Fruit fly (Drosophila melanogaster): Measurements from ENCODE around the gene CG5509.

The CG5509 gene

DNA sequence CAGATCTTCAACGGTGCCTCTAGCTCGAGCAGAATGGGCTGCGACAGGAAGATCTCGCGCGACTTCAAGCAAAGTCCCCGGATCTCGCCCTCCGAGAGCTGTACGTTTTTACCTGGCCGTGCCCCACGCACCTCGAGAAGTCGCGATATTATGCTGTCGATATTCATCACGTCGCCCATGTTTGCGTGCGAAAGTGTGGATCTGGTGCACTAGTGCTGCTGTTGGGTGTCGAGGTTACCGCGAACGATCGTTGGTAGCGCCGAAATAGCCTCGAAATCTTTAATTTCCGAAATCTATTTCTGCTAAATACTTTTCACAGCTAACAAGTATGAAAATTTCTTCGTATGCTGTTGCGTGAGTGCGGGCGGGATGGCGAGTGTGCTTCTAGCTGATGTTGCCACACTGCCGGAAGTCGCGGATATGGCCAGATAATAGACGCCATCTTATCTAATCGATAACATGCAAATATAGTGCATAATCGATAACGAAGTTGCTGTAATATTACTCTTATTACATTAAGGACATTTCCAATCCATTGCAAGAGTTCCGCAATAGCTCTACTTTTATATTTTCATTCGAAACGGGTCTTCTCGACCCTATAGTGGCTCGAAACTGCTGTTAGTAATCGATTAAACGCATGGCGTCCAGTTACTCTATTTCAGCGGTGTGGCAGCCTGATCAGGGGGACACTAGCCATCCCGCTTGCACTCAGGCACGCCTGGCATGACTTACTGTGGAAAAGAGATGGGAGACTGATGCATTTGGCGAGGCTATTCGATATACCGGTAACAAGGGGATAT is 26.6 kb upstream of the CG5509 start, which contains the start of gene Pp1-87B:
Pp1-87B (minus strand) TSS at position 408 of the 800 bp plus-strand sequence.
- TF ChIP-seq CG8478 (optimal IDR thresholded peaks at IDR 0.05): peak; percentile 71
- TF ChIP-seq EcR (GFP tag; optimal IDR thresholded peaks at IDR 0.05): no peak

dm6 chr3R:12426310-12426653 is 26.0 kb upstream of the CG5509 start, which contains the start of gene NANS:
Gene NANS (plus strand): TSS chr3R:12426578.
- no peak for TF ChIP-seq CG8478 (optimal IDR thresholded peaks at IDR 0.05)

DNA sequence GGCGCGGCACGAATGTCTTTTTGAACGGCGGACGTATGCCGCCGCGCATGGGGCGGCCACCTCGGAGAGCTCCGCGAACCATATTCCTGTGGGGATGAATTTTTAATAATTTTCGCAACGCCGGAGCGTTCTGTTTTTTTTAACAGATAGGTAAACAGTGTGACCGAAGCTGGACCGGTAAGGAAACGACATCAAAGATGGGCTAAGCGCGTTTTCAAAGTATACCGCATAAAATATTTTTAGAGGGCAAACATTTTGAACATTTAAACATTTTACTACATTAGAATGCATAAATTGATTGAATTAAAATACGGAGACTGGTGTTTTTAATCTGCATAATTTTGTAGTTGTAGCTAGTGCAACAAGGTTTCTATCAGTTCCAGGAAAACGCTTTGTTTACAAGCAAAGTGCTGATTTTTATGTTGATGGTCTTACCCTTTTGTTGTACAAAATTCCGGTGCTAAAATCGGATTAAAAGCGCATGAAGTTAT is 23.1 kb upstream of the CG5509 start, which contains the start of the genes CG5641 and CG5245:
CG5641 (minus strand) TSS at position 163 of the 491 bp plus-strand sequence.
CG5245 (plus strand) TSS at position 441 of the 491 bp plus-strand sequence.
- TF ChIP-seq CG8478 (optimal IDR thresholded peaks at IDR 0.05) (no peak), EcR (GFP tag; optimal IDR thresholded peaks at IDR 0.05) (no peak), usp (GFP tag; optimal IDR thresholded peaks at IDR 0.05) (no peak), psq (optimal IDR thresholded peaks at IDR 0.05) (no peak), Dll (optimal IDR thresholded peaks at IDR 0.05) (no peak), pan (optimal IDR thresholded peaks at IDR 0.05) (no peak)

dm6 chr3R:12431030-12431489 is 21.2 kb upstream of the CG5509 start, which contains the start of gene Prosalpha2:
Gene Prosalpha2 (plus strand): TSS chr3R:12431321.
- TF ChIP-seq pan (optimal IDR thresholded peaks at IDR 0.05) (no peak), EcR (GFP tag; optimal IDR thresholded peaks at IDR 0.05) (no peak), Dll (optimal IDR thresholded peaks at IDR 0.05) (no peak), psq (optimal IDR thresholded peaks at IDR 0.05) (no peak), CG8478 (optimal IDR thresholded peaks at IDR 0.05) (no peak), usp (GFP tag; optimal IDR thresholded peaks at IDR 0.05) (no peak)

DNA sequence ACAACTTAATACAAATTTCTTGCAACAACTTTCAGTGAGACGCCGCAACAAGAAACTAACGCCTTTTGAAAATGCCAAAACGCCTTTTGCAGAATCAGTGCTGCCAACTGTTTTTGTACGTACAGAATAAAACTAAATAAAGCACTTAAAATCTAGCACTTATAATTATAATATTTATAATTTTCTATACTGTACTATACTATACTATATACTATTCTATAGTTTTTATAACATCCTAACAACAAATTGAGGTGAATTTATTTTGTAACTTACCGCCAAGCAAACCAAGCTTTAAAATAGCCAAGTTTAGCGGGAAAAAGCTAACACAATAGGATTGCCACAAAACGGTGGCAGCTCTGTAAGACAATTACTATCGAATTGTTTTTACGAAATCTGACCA is 18.5 kb upstream of the CG5509 start, which contains the start of the genes Aos1 and Srlp:
Aos1 (minus strand) TSS at position 59 of the 400 bp plus-strand sequence.
Srlp (plus strand) TSS at position 335 of the 400 bp plus-strand sequence.
- TF ChIP-seq psq (optimal IDR thresholded peaks at IDR 0.05) (no peak), usp (GFP tag; optimal IDR thresholded peaks at IDR 0.05) (no peak), Dll (optimal IDR thresholded peaks at IDR 0.05) (no peak), EcR (GFP tag; optimal IDR thresholded peaks at IDR 0.05) (no peak), pan (optimal IDR thresholded peaks at IDR 0.05) (no peak), CG8478 (optimal IDR thresholded peaks at IDR 0.05) (no peak)

DNA sequence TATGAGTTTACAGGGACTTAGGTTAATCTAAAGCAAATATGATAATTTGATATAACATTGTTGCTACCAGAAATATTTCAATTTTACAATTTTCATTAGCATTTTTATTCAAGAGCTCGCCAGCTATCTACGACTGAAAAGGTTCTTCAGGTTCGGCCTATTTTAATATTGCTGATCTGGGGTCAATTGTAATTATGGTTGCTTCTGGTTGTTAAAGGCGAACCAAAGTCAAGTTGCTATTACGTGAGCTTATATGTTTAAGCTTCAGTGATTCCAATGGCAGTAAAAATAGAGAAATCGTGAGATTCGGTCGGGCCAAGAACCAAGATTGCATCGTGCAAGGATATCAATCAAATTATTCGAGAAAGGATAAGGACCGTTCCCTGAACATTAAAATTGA is 16.3 kb upstream of the CG5509 start, which contains the start of gene Desat2:
Desat2 (plus strand) TSS at position 301 of the 400 bp plus-strand sequence.
- TF ChIP-seq CG8478 (optimal IDR thresholded peaks at IDR 0.05): no peak
- TF ChIP-seq EcR (GFP tag; optimal IDR thresholded peaks at IDR 0.05): no peak
- TF ChIP-seq usp (GFP tag; optimal IDR thresholded peaks at IDR 0.05): no peak
- TF ChIP-seq psq (optimal IDR thresholded peaks at IDR 0.05): no peak
- TF ChIP-seq pan (optimal IDR thresholded peaks at IDR 0.05): no peak
- TF ChIP-seq Dll (optimal IDR thresholded peaks at IDR 0.05): no peak

DNA sequence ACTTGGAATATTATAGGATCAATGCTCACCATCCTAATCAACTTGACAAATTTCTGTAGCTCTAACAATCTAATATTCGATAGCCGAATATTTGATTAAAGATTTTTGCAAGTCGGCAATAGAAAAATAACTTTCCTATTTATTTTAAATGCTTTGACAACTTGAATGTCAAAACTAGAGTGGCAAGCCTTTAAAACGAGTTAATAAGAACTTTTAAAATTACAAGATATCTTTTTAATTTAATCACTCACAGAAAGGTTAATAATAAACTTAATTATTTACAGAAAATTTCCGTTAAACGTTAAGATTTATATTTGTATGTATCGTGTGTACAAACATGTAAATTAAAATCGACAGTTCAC is 13.2 kb upstream of the CG5509 start, which contains the start of the genes CG17207 and CG46427:
CG17207 (minus strand) TSS at position 101 of the 362 bp plus-strand sequence.
CG46427 (minus strand) TSS at position 101 of the 362 bp plus-strand sequence.
- TF ChIP-seq usp (GFP tag; optimal IDR thresholded peaks at IDR 0.05): no peak
- TF ChIP-seq CG8478 (optimal IDR thresholded peaks at IDR 0.05): no peak
- TF ChIP-seq psq (optimal IDR thresholded peaks at IDR 0.05): no peak
- no peak for TF ChIP-seq pan (optimal IDR thresholded peaks at IDR 0.05)
- TF ChIP-seq Dll (optimal IDR thresholded peaks at IDR 0.05): no peak
- TF ChIP-seq EcR (GFP tag; optimal IDR thresholded peaks at IDR 0.05): no peak

DNA sequence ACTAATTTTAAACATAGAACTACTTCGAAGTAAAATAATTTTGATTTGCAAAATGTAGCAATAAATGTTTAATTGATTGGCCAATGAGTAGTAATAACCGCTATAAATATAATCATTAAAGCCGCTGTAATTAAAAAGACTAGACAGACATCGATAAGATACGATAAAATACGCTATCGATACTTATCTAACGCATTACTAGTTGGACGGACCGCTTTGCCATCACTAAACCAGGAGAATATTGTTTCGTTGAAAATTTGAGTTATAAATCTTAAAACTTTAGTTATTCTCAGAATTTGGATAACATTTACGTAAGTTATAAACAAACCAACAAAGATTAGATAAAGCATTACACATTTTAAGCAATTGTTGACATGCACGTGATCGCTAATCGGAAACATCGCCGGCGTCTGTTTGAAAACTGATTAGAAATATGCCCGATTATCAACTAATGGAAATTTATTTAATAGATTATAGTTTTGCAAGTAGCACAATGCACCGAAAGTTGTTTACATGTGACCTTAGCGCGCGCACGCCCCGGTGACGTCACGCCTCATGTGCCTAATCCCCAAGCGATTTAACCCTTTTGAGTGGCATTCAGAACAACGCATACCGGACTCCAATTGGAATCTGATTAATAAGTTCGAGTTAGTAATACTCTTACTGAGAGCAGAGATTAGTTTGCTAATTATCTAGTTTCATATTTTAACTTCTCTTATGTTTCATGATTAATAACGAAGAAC is 12.7 kb upstream of the CG5509 start, which contains the start of gene Desat1:
Desat1 (plus strand) TSS at position 200 of the 743 bp plus-strand sequence.
- TF ChIP-seq usp (GFP tag; optimal IDR thresholded peaks at IDR 0.05) (no peak), EcR (GFP tag; optimal IDR thresholded peaks at IDR 0.05) (no peak), pan (optimal IDR thresholded peaks at IDR 0.05) (no peak), Dll (optimal IDR thresholded peaks at IDR 0.05) (no peak), psq (optimal IDR thresholded peaks at IDR 0.05) (no peak)

dm6 chr3R:12441008-12441606 is 11.2 kb upstream of the CG5509 start:
- TF ChIP-seq EcR (GFP tag; optimal IDR thresholded peaks at IDR 0.05) (no peak), pan (optimal IDR thresholded peaks at IDR 0.05) (no peak)

DNA sequence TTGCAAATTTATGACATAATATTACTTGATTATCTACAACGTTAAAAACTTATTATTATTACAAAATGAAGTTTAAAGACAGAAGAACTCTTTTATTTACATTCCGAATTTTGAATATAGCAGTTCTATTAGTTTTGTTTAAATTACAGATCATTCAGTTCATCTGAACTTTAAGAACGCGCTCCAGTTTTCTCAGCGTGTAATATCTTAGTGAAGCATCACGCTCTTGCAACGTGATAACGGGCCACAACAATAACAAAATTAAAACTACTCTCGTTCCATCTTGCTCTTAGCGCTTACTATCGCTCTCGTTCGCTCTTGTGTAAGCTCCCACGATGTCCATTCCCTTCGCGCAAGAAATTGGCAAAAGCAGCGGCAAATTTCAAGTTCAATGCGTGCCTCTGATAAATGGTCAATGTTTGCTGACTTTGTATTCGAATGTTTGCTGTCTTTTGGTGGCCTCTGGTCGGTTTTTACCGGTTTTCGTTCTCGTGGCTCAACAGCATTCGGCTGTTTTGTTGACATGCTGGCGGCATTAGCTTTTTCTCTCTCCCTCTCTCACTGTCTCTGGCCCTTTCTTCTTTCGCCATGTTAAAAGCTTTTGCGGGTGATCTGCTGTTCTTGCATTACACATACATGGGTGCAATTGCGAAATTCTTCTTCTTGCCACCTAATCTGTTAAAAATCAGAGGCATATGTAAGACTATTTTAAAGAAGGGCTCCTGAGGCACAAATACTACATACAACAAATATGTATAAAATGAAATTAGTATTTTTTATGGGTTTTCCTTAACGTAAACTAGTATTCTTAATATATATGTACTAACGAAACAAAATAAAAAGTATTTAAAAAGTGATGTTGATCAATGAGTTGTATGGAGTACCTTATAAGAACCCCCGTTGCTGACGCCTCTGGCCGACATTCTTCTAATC is 9.4 kb upstream of the CG5509 start:
- TF ChIP-seq Dll (optimal IDR thresholded peaks at IDR 0.05) (no peak), CG8478 (optimal IDR thresholded peaks at IDR 0.05) (peak; percentile 7)

dm6 chr3R:12443769-12444168 is 8.5 kb upstream of the CG5509 start:
- TF ChIP-seq pan (optimal IDR thresholded peaks at IDR 0.05) (no peak), psq (optimal IDR thresholded peaks at IDR 0.05) (no peak), EcR (GFP tag; optimal IDR thresholded peaks at IDR 0.05) (no peak), CG8478 (optimal IDR thresholded peaks at IDR 0.05) (no peak), usp (GFP tag; optimal IDR thresholded peaks at IDR 0.05) (no peak), Dll (optimal IDR thresholded peaks at IDR 0.05) (no peak)

Measured in whole organism.